Fruit fly (Drosophila melanogaster) whole organism: ENCODE measurements around the gene CG8064.

Experiments used
- CG8478 ChIP-seq: fragments of >200 bp; optimal IDR thresholded peaks from 2 replicates; lab custom pipeline; 2018; ENCODE audit warnings: inconsistent platforms
- Dll ChIP-seq: fragments of >200 bp; optimal IDR thresholded peaks from 2 replicates; lab custom pipeline; 2017
- EcR ChIP-seq, 2 experiments: fragments of >200 bp; optimal IDR thresholded peaks; 2 replicates each; lab custom pipeline; 2017; ENCODE audit warnings: missing biosample characterization in 2 of 2, missing genetic modification characterization in 2 of 2, missing genetic modification reagents in 2 of 2
- pan ChIP-seq: fragments of >200 bp; optimal IDR thresholded peaks from 2 replicates; lab custom pipeline; 2017
- psq ChIP-seq: fragments of >200 bp; optimal IDR thresholded peaks from 2 replicates; lab custom pipeline; 2017
- usp ChIP-seq: fragments of >200 bp; optimal IDR thresholded peaks from 2 replicates; lab custom pipeline; 2017; ENCODE audit warnings: missing biosample characterization, missing genetic modification characterization, mixed read lengths

The CG8064 gene

DNA sequence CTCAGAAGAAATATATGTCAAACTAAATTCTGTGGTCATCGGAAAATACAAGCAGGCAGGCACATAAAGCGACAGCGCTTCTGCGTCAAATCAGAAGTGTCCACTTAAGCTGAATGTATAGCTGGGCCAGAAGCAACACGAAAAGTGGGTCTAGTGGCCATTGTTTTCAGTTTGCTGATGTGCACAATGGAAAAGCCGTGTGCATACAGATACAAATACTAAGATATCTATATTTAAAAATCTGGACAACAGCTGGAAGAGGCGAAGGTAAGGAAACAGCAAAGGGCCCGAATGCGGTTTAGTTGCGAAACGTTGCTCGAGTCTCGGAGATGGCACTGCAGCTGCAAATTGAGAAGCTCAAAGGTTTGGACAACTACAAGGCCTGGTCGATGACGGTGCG lies 32.6 kb upstream of the CG8064 start, which contains the start of gene CG18598:
Gene CG18598 (plus strand): TSS at position 301 of the 400 bp plus-strand sequence.
- TF ChIP-seq pan (lab: Kevin White, UChicago) (no peak), psq (no peak), CG8478 (lab: Kevin White, UChicago) (no peak), Dll (no peak), usp (GFP tag; lab: Kevin White, UChicago) (no peak), EcR (GFP tag; optimal IDR thresholded peaks at IDR 0.05; lab: Kevin White, UChicago) (no peak)

DNA sequence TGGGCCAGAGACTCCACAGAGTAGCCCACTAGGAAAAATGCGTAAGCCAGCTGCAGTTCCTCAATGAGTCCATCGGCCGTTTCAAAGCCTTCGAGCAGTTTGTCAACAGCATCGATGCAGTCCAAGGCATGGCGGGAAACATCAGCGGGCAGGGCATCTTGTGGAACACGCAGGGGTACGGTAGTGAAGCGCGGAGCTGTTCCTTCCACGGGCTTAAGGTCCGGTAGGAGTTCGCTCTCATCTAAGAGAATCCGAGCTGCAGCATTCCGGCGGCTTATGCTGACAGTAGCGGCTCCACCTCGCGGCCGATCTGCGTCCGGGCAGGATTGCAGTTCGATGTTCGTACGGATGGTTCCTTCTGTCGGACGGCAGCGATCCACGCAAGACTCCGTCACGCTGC lies 31.6 kb upstream of the CG8064 start:
- TF ChIP-seq usp (GFP tag; lab: Kevin White, UChicago), result no peak
- no peak for TF ChIP-seq pan (lab: Kevin White, UChicago)
- no peak for TF ChIP-seq EcR (GFP tag; optimal IDR thresholded peaks at IDR 0.05; lab: Kevin White, UChicago)

DNA sequence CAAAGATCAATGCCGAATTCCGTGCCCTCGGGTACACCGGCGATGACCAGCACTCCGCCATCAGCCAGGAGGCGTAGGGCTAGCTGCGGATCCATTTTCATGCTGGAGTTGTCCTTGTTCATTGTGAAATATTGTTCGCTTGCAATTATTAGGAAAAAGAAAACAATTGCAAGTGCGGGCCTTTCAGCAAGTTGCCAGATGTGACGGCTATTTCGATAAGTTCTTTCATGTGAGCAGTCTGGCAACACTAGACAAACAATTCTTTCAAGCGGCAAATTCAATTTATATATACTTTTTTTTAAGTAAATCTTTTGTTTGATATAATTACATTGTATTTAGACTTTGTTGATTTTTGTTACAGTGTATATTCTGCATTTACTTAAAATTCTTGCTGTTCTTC lies 30.9 kb upstream of the CG8064 start, which contains the start of gene CG12320:
Gene CG12320 (minus strand): TSS at position 157 of the 400 bp plus-strand sequence.
- TF ChIP-seq Dll (no peak), CG8478 (lab: Kevin White, UChicago) (no peak), EcR (GFP tag; optimal IDR thresholded peaks at IDR 0.05; lab: Kevin White, UChicago) (no peak), pan (lab: Kevin White, UChicago) (no peak), usp (GFP tag; lab: Kevin White, UChicago) (no peak), psq (no peak)

DNA sequence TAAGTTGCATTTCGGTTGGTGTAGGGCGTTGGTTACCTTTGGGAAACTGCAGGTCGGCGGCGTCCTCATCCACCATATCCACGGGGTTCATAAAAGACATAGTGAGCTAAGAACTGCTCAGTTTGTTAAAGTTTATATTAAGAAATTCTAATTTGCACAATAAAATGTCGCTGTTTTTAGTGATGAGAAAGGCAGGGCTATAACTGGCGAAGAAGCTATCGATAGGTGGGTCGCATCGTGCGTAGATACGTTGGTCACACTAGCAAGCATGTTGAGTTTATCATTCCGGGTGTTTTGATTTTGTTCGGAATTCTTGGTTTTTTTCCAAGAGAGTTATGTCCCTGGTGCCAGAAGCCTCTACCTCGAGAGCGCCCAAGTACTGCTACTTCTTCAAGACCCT lies 28.2 kb upstream of the CG8064 start, which contains the start of the genes Ada2a, Polr2D, Tgs1 and moi:
Gene Ada2a (minus strand): TSS at position 207 of the 400 bp plus-strand sequence.
Gene Polr2D (minus strand): TSS at position 207 of the 400 bp plus-strand sequence.
Gene Tgs1 (plus strand): TSS at position 250 of the 400 bp plus-strand sequence.
Gene moi (plus strand): TSS at position 250 of the 400 bp plus-strand sequence.
- TF ChIP-seq pan (lab: Kevin White, UChicago) (no peak), Dll (no peak), psq (no peak), CG8478 (lab: Kevin White, UChicago) (no peak), usp (GFP tag; lab: Kevin White, UChicago) (no peak), EcR (GFP tag; optimal IDR thresholded peaks at IDR 0.05; lab: Kevin White, UChicago) (no peak)

DNA sequence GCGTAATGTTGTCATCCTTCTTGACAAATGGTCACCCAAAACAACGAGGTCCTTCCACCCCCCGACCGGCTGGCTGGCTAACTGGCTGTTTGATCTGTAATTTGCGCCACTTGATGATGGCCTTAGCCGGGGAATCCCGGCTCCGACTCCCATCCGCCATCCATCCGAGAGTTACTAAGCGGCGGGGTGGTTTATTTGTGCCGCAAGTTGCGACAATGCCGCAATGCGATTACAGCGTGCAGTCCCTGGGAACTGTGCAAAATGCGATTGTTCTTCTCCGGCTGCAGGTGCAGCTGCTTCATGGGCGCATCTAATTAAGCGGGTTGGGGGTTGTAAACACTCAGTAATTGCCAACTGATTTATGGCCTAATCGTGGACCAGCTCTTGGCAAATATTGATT lies 23.4 kb upstream of the CG8064 start:
- no peak for TF ChIP-seq EcR (GFP tag; optimal IDR thresholded peaks at IDR 0.05; lab: Kevin White, UChicago)

DNA sequence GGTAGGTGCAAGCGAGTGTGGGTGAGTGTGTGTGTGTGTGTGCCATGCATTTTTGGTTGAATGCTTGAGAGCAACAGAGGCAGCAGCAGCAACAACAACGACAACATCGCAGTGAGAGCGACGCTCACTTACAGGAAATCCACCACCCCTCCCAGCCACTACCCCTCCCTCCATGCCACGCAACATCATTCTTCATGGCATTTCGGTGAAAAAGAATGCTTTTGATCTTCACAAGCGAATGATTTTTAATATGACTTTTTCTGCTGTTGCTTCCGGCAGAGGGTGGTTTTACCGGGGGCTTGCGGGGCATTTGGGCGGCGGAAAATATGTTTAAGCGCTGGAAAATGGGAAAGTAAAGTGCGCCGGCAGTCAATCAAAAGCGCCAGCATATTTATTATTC lies 21.9 kb upstream of the CG8064 start:
- no peak for TF ChIP-seq pan (lab: Kevin White, UChicago)
- TF ChIP-seq EcR (GFP tag; optimal IDR thresholded peaks at IDR 0.05; lab: Kevin White, UChicago), result no peak
- no peak for TF ChIP-seq CG8478 (lab: Kevin White, UChicago)
- no peak for TF ChIP-seq Dll
- no peak for TF ChIP-seq psq
- no peak for TF ChIP-seq usp (GFP tag; lab: Kevin White, UChicago)

DNA sequence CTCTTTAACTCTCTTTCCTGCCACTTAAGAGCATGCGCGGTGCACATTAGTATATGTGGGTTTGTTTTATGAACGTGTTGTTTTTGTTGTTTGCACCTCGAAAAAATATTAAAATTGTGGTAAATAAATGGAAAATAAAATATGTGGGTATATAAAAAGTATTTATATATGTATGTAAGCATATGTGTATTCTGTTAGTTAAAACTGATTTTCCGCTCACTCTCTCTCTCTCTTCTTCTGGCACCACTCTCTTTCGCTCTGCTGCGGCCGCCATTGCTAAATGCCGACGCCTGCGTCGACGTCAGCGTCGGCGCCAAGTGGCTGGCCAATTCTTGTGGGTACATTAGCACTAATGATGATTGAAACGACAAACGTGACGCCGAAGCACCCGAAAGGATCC lies 18.2 kb upstream of the CG8064 start:
- TF ChIP-seq psq (no peak), pan (lab: Kevin White, UChicago) (no peak), EcR (GFP tag; optimal IDR thresholded peaks at IDR 0.05; lab: Kevin White, UChicago) (no peak), Dll (no peak), usp (GFP tag; lab: Kevin White, UChicago) (no peak), CG8478 (lab: Kevin White, UChicago) (no peak)

DNA sequence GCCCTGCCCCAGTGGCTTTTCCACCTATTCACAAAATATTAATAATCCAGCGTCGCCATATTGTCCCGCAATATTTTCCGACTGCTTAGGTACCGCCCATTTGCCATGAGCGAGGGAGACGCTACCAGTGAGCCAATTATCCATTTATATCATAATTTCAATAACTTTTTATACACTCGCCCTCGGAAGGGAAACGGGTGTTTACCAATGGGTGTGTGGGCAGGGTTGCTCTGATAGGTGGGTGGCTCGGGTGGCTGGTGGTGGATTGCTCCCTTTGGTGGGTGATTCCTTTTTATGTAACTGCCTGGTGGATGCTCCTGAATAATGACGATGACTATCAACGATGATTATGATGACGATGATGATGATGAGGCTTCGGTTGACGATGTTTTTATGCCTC lies 16.8 kb upstream of the CG8064 start:
- TF ChIP-seq CG8478 (lab: Kevin White, UChicago) (no peak), usp (GFP tag; lab: Kevin White, UChicago) (no peak), EcR (GFP tag; optimal IDR thresholded peaks at IDR 0.05; lab: Kevin White, UChicago) (no peak), psq (no peak), Dll (no peak), pan (lab: Kevin White, UChicago) (no peak)

DNA sequence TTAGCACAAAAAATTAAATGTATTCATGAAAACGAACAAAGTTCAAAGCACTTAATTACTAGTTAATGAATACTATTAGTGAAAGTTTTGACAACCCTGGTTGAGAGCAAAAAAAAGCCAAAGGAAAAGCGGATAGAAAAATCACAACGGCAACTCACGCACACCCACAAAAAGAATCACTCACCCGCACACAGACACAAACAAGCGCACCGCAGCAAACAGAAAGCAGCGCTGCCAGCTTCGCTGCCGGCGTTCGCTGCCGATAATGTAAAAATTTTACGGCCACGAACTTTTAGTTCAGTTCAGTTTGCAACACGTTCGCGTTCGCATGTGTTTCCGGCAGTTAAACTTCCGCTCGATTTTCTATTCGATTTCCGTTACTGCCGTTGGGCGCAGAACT lies 16.0 kb upstream of the CG8064 start, which contains the start of gene CG18599:
Gene CG18599 (plus strand): TSS at position 301 of the 400 bp plus-strand sequence.
- no peak for TF ChIP-seq Dll
- TF ChIP-seq psq, result no peak
- no peak for TF ChIP-seq EcR (GFP tag; optimal IDR thresholded peaks at IDR 0.05; lab: Kevin White, UChicago)
- TF ChIP-seq usp (GFP tag; lab: Kevin White, UChicago), result no peak
- TF ChIP-seq CG8478 (lab: Kevin White, UChicago), result no peak
- no peak for TF ChIP-seq pan (lab: Kevin White, UChicago)

DNA sequence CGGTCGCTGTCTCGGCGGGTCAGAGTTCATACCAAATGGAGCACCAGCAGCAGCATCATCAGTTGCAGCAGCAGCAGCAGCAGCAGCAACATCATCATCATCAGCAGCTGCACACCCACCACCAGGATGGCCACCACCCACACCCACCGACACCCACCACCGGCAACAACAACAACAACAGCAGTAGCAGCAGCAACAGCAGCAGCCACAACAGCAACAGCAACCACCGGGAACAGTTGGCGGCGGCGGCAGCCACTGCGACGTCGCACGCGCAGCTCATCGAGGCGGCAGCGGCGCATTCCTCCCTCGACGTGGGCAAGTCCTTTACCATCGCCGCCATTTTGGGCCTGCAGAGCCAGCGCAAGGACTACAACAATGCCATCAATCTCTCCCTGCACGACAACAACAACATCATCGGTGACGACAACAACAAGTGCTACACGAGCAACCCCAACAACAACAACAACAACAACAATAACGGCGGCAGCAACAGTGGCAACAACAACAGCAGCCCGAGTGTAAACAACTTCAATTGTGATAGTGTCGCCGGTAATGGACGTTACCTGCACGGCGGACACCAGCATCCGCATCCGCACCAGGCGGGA lies 13.6 kb upstream of the CG8064 start:
- TF ChIP-seq pan (lab: Kevin White, UChicago) (no peak), usp (GFP tag; lab: Kevin White, UChicago) (no peak), Dll (no peak), psq (no peak), CG8478 (lab: Kevin White, UChicago) (no peak)

DNA sequence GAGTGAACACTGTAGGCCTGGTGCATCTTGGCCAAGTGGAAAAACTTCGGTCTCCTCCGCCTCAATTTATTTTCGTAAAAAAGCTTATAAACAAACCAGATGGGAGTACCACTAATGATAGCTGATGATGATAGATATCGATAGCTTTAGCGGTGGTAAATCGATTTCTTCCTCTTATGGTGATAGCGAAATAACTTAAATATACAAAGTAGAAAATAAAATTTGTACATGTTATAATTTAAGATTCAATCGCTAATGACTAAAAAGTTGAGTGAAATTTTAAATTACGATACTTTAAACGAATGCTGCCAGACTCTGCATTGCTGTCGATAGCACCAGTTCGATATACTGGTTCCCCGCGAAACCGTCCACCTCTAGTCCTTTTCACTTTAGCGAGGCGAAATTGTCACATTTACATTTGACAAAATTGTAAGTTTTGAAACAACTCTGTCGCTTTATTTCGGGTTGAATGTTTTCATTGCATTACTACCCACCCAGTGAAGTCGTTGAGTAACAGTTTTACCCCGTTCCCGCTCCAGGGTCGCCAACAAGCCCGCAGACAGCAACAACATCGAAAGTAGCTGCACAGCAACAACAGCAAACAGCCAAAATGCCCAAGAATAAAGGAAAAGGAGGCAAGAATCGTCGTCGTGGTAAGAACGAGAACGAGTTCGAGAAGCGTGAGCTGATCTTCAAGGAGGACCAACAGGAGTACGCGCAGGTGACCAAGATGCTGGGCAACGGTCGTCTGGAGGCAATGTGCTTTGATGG lies 8.9 kb upstream of the CG8064 start, which contains the start of the genes Vps39 and eIF1A:
Gene Vps39 (minus strand): TSS at position 119 of the 771 bp plus-strand sequence.
Gene eIF1A (plus strand): TSS at position 338 of the 771 bp plus-strand sequence.
- no peak for TF ChIP-seq pan (lab: Kevin White, UChicago)
- TF ChIP-seq CG8478 (lab: Kevin White, UChicago), result no peak
- TF ChIP-seq usp (GFP tag; lab: Kevin White, UChicago), result no peak
- no peak for TF ChIP-seq psq
- no peak for TF ChIP-seq EcR (GFP tag; optimal IDR thresholded peaks at IDR 0.05; lab: Kevin White, UChicago)
- TF ChIP-seq Dll, result no peak
